Fruit fly (Drosophila melanogaster) whole organism, prepupa: Measurements from ENCODE around the gene ppk20.
A peak's percentile ranks its signal among the peaks of the same experiment; 100 is the strongest.

ENCODE experiments used
- Blimp-1 ChIP-seq: fragments of 200-800 bp; sonication (Bioruptor generic); optimal IDR thresholded peaks from 3 replicates; lab custom pipeline; 2017; ENCODE audit warnings: missing biosample characterization, missing genetic modification characterization, mild to moderate bottlenecking, moderate library complexity, missing genetic modification reagents
- CG10631 ChIP-seq: fragments of 200-800 bp; sonication (Bioruptor generic); optimal IDR thresholded peaks from 2 replicates; lab custom pipeline; 2016; ENCODE audit warnings: missing biosample characterization, missing genetic modification characterization
- CG10669 ChIP-seq: fragments of 200-800 bp; sonication (Bioruptor generic); optimal IDR thresholded peaks from 3 replicates; lab custom pipeline; 2018; ENCODE audit warnings: missing biosample characterization, mild to moderate bottlenecking, missing genetic modification characterization, moderate library complexity
- CG11294 ChIP-seq: fragments of 200-800 bp; sonication (Bioruptor generic); IDR thresholded peaks from 2 replicates; pipeline ENCODE4 v1.3.6; 2022; ENCODE audit warnings: missing biosample characterization, missing genetic modification characterization
- CG11762 ChIP-seq: fragments of 200-800 bp; sonication (Bioruptor generic); optimal IDR thresholded peaks from 3 replicates; lab custom pipeline; 2016; ENCODE audit warnings: missing biosample characterization, missing genetic modification characterization; ENCODE audit not compliant: insufficient read depth
- CG11902 ChIP-seq: fragments of 200-800 bp; sonication (Bioruptor generic); optimal IDR thresholded peaks from 3 replicates; lab custom pipeline; 2016; ENCODE audit warnings: missing biosample characterization, missing genetic modification characterization
- CG15336 ChIP-seq: fragments of 200-800 bp; sonication (Bioruptor generic); IDR thresholded peaks from 2 replicates; pipeline ENCODE4 v1.3.6; 2022; ENCODE audit warnings: missing biosample characterization, missing genetic modification characterization
- CG1621 ChIP-seq: fragments of 200-800 bp; sonication (Bioruptor generic); optimal IDR thresholded peaks from 3 replicates; lab custom pipeline; 2018; ENCODE audit warnings: missing biosample characterization, mild to moderate bottlenecking, missing genetic modification characterization
- CG16779 ChIP-seq: fragments of 200-800 bp; sonication (Bioruptor generic); optimal IDR thresholded peaks from 3 replicates; lab custom pipeline; 2017; ENCODE audit warnings: missing biosample characterization, mild to moderate bottlenecking, missing genetic modification characterization
- CG31627 ChIP-seq: fragments of 200-800 bp; sonication (Bioruptor generic); optimal IDR thresholded peaks from 3 replicates; lab custom pipeline; 2016; ENCODE audit warnings: missing biosample characterization, missing genetic modification characterization
- CG32006 ChIP-seq: fragments of 200-800 bp; sonication (Bioruptor generic); optimal IDR thresholded peaks from 3 replicates; lab custom pipeline; 2017; ENCODE audit warnings: missing biosample characterization, mild to moderate bottlenecking, missing genetic modification characterization
- CG34406 ChIP-seq: fragments of 200-800 bp; sonication (Bioruptor generic); optimal IDR thresholded peaks from 3 replicates; lab custom pipeline; 2016; ENCODE audit warnings: missing biosample characterization, missing genetic modification characterization
- CG6163 ChIP-seq: fragments of 200-800 bp; sonication (Bioruptor generic); IDR thresholded peaks from 3 replicates; pipeline ENCODE4 v1.3.6; 2022; ENCODE audit warnings: missing biosample characterization, missing genetic modification characterization
- CG6792 ChIP-seq: fragments of 200-800 bp; sonication (Bioruptor generic); optimal IDR thresholded peaks from 3 replicates; lab custom pipeline; 2016; ENCODE audit warnings: missing biosample characterization, missing genetic modification characterization
- CG7368 ChIP-seq: fragments of 200-800 bp; sonication (Bioruptor generic); optimal IDR thresholded peaks from 3 replicates; lab custom pipeline; 2016; ENCODE audit warnings: missing biosample characterization, missing genetic modification characterization
- CG8119 ChIP-seq: fragments of 200-800 bp; sonication (Bioruptor generic); IDR thresholded peaks from 3 replicates; pipeline ENCODE4 v1.3.6; 2022; ENCODE audit warnings: missing biosample characterization, missing genetic modification characterization
- CG8319 ChIP-seq: fragments of 200-800 bp; sonication (Bioruptor generic); optimal IDR thresholded peaks from 3 replicates; lab custom pipeline; 2016; ENCODE audit warnings: missing biosample characterization, missing genetic modification characterization
- CG8632 ChIP-seq: fragments of 200-800 bp; sonication (Bioruptor generic); optimal IDR thresholded peaks from 3 replicates; lab custom pipeline; 2016; ENCODE audit warnings: missing biosample characterization, missing genetic modification characterization
- CG9139 ChIP-seq: fragments of 200-800 bp; sonication (Bioruptor generic); optimal IDR thresholded peaks from 3 replicates; lab custom pipeline; 2017; ENCODE audit warnings: missing biosample characterization, mild to moderate bottlenecking, missing genetic modification characterization
- Eip75B ChIP-seq: fragments of 200-800 bp; sonication (Bioruptor generic); optimal IDR thresholded peaks from 3 replicates; lab custom pipeline; 2016; ENCODE audit warnings: missing biosample characterization, missing genetic modification characterization
- Eip93F ChIP-seq: fragments of 200-800 bp; sonication (Bioruptor generic); optimal IDR thresholded peaks from 2 replicates; lab custom pipeline; 2016; ENCODE audit warnings: missing biosample characterization, mild to moderate bottlenecking, missing genetic modification characterization
- Ets21C ChIP-seq: fragments of 200-800 bp; sonication (Bioruptor generic); optimal IDR thresholded peaks from 3 replicates; lab custom pipeline; 2016; ENCODE audit warnings: missing biosample characterization, missing genetic modification characterization
- Ets96B ChIP-seq: fragments of 200-800 bp; optimal IDR thresholded peaks from 2 replicates; lab custom pipeline; 2019; ENCODE audit warnings: missing biosample characterization, mild to moderate bottlenecking, missing genetic modification characterization, moderate library complexity
- Hr38 ChIP-seq: sonication (Bioruptor generic); optimal IDR thresholded peaks from 2 replicates; lab custom pipeline; 2016; ENCODE audit warnings: missing biosample characterization, missing genetic modification characterization
- Hr4 ChIP-seq: fragments of 200-800 bp; sonication (Bioruptor generic); optimal IDR thresholded peaks from 3 replicates; lab custom pipeline; 2016; ENCODE audit warnings: missing biosample characterization, missing genetic modification characterization
- Lpt ChIP-seq: fragments of 200-800 bp; sonication (Bioruptor generic); optimal IDR thresholded peaks from 3 replicates; lab custom pipeline; 2016; ENCODE audit warnings: missing biosample characterization, missing genetic modification characterization
- Met ChIP-seq: fragments of 200-800 bp; sonication (Bioruptor generic); optimal IDR thresholded peaks from 3 replicates; lab custom pipeline; 2016; ENCODE audit warnings: missing biosample characterization, missing genetic modification characterization
- Smox ChIP-seq: fragments of 200-800 bp; sonication (Bioruptor generic); optimal IDR thresholded peaks from 3 replicates; lab custom pipeline; 2016; ENCODE audit warnings: missing biosample characterization, missing genetic modification characterization
- Sox102F ChIP-seq: fragments of 200-800 bp; sonication (Bioruptor generic); optimal IDR thresholded peaks from 2 replicates; lab custom pipeline; 2016; ENCODE audit warnings: missing biosample characterization, mild to moderate bottlenecking, missing genetic modification characterization
- Sox14 ChIP-seq: fragments of 200-800 bp; sonication (Bioruptor generic); optimal IDR thresholded peaks from 3 replicates; lab custom pipeline; 2016; ENCODE audit warnings: missing biosample characterization, missing genetic modification characterization
- Sox15 ChIP-seq: fragments of 200-800 bp; sonication (Bioruptor generic); optimal IDR thresholded peaks from 3 replicates; lab custom pipeline; 2016; ENCODE audit warnings: missing biosample characterization, missing genetic modification characterization
- achi ChIP-seq: fragments of 200-800 bp; sonication (Bioruptor generic); optimal IDR thresholded peaks from 3 replicates; lab custom pipeline; 2016; ENCODE audit warnings: missing biosample characterization, missing genetic modification characterization
- acj6 ChIP-seq: fragments of 200-800 bp; sonication (Bioruptor generic); optimal IDR thresholded peaks from 3 replicates; lab custom pipeline; 2016; ENCODE audit warnings: missing biosample characterization, missing genetic modification characterization
- cyc ChIP-seq: fragments of 200-800 bp; sonication (Bioruptor generic); optimal IDR thresholded peaks from 3 replicates; lab custom pipeline; 2016; ENCODE audit warnings: missing biosample characterization, missing genetic modification characterization
- eg ChIP-seq: fragments of 200-800 bp; sonication (Bioruptor generic); IDR thresholded peaks from 3 replicates; pipeline ENCODE4 v1.3.6; 2022; ENCODE audit warnings: missing biosample characterization, missing genetic modification characterization
- esn ChIP-seq: fragments of 200-800 bp; sonication (Bioruptor generic); optimal IDR thresholded peaks from 2 replicates; lab custom pipeline; 2016; ENCODE audit warnings: missing biosample characterization, mild to moderate bottlenecking, missing genetic modification characterization, moderate library complexity
- fd59A ChIP-seq: fragments of 200-800 bp; sonication (Bioruptor generic); optimal IDR thresholded peaks from 2 replicates; lab custom pipeline; 2017; ENCODE audit warnings: missing biosample characterization, mild to moderate bottlenecking, missing genetic modification characterization, missing genetic modification reagents
- fd85E ChIP-seq: fragments of 200-800 bp; sonication (Bioruptor generic); optimal IDR thresholded peaks from 3 replicates; lab custom pipeline; 2016; ENCODE audit warnings: missing biosample characterization, missing genetic modification characterization
- lz ChIP-seq: fragments of 200-800 bp; sonication (Bioruptor generic); optimal IDR thresholded peaks from 3 replicates; lab custom pipeline; 2016; ENCODE audit warnings: missing biosample characterization, missing genetic modification characterization
- pdm3 ChIP-seq: fragments of 200-800 bp; sonication (Bioruptor generic); optimal IDR thresholded peaks from 3 replicates; lab custom pipeline; 2016; ENCODE audit warnings: missing biosample characterization, missing genetic modification characterization
- salr ChIP-seq, 2 experiments: fragments of 200-800 bp; sonication (Bioruptor generic); optimal IDR thresholded peaks; 3 replicates each; lab custom pipeline; 2016 to 2018; ENCODE audit warnings: missing biosample characterization in 2 of 2, missing genetic modification characterization in 2 of 2, mild to moderate bottlenecking in 1 of 2
- spab ChIP-seq: fragments of 200-800 bp; sonication (Bioruptor generic); optimal IDR thresholded peaks from 2 replicates; lab custom pipeline; 2017; ENCODE audit warnings: missing biosample characterization, mild to moderate bottlenecking, missing genetic modification characterization, missing genetic modification reagents
- svp ChIP-seq: fragments of 200-800 bp; sonication (Bioruptor generic); peaks from one replicate; lab custom pipeline; 2016; ENCODE audit warnings: missing biosample characterization, missing genetic modification characterization
- vri ChIP-seq: fragments of 200-800 bp; sonication (Bioruptor generic); optimal IDR thresholded peaks from 3 replicates; lab custom pipeline; 2016; ENCODE audit warnings: missing biosample characterization, mild to moderate bottlenecking, missing genetic modification characterization

ppk20 gene

dm6 chr3R:29618515-29619157 is 50.0 kb downstream of the ppk20 start, which contains the start of gene CG1907 (continued):
- peak; percentile 96 for TF ChIP-seq esn (GFP tag; lab: Kevin White, UChicago)
- TF ChIP-seq acj6 (GFP tag; lab: Kevin White, UChicago): peak; percentile 97
- peak; percentile 90 for TF ChIP-seq pdm3 (GFP tag; lab: Kevin White, UChicago)
- peak; percentile 98 for TF ChIP-seq achi (GFP tag; lab: Kevin White, UChicago)
- no peak for TF ChIP-seq Hr38 (GFP tag; lab: Kevin White, UChicago)
- peak; percentile 97 for TF ChIP-seq svp (GFP tag; lab: Kevin White, UChicago)
- peak; percentile 86 for TF ChIP-seq vri
- peak; percentile 89 for TF ChIP-seq fd85E (GFP tag; lab: Kevin White, UChicago)
- peak; percentile 97 for TF ChIP-seq CG11762
- peak; percentile 96 for TF ChIP-seq CG8319 (GFP tag; lab: Kevin White, UChicago)
- TF ChIP-seq lz (GFP tag; lab: Kevin White, UChicago): peak; percentile 95
- peak; percentile 84 to 96 for TF ChIP-seq salr (GFP tag; optimal IDR thresholded peaks at IDR 0.05; lab: Kevin White, UChicago)
- peak; percentile 92 for TF ChIP-seq Hr4 (GFP tag; lab: Kevin White, UChicago)
- peak; percentile 95 for TF ChIP-seq spab (GFP tag; lab: Kevin White, UChicago)
- TF ChIP-seq CG11294 (GFP tag; lab: Robert Waterston, UW): peak; percentile 96
- TF ChIP-seq CG34406: peak; percentile 98
- peak; percentile 93 for TF ChIP-seq CG1621 (tag; lab: Kevin White, UChicago)
- peak; percentile 94 for TF ChIP-seq CG7368 (GFP tag; lab: Kevin White, UChicago)
- peak; percentile 95 for TF ChIP-seq cyc (GFP tag; lab: Kevin White, UChicago)
- TF ChIP-seq CG10631: peak; percentile 98
- peak; percentile 98 for TF ChIP-seq CG8632
- peak; percentile 93 for TF ChIP-seq Sox102F (GFP tag; lab: Kevin White, UChicago)

dm6 chr3R:29617709-29618212 is 50.9 kb downstream of the ppk20 start:
- TF ChIP-seq svp (GFP tag; lab: Kevin White, UChicago) (peak; percentile 96), pdm3 (GFP tag; lab: Kevin White, UChicago) (no peak)

dm6 chr3R:29617197-29617596 is 51.5 kb downstream of the ppk20 start:
- no peak for TF ChIP-seq Eip93F
- TF ChIP-seq eg (GFP tag; lab: Robert Waterston, UW): peak; percentile 69
- TF ChIP-seq salr (GFP tag; optimal IDR thresholded peaks at IDR 0.05; lab: Kevin White, UChicago): no peak
- no peak for TF ChIP-seq Blimp-1 (GFP tag; lab: Kevin White, UChicago)
- TF ChIP-seq CG32006 (GFP tag; lab: Kevin White, UChicago): peak; percentile 38
- TF ChIP-seq Ets21C (GFP tag; lab: Kevin White, UChicago): no peak
- TF ChIP-seq Eip75B (GFP tag; lab: Kevin White, UChicago): peak; percentile 37
- TF ChIP-seq CG7368 (GFP tag; lab: Kevin White, UChicago): peak; percentile 9
- TF ChIP-seq CG16779 (tag; lab: Kevin White, UChicago): no peak
- peak; percentile 33 for TF ChIP-seq Sox14 (GFP tag; lab: Kevin White, UChicago)
- peak; percentile 64 for TF ChIP-seq CG15336 (GFP tag; lab: Robert Waterston, UW)
- peak; percentile 53 for TF ChIP-seq pdm3 (GFP tag; lab: Kevin White, UChicago)
- TF ChIP-seq Hr4 (GFP tag; lab: Kevin White, UChicago): peak; percentile 21
- TF ChIP-seq CG8319 (GFP tag; lab: Kevin White, UChicago): peak; percentile 32
- no peak for TF ChIP-seq fd85E (GFP tag; lab: Kevin White, UChicago)
- TF ChIP-seq CG8119: peak; percentile 51; the same call in 1 of the 3 replicates
- TF ChIP-seq CG31627 (GFP tag; lab: Kevin White, UChicago): peak; percentile 20
- peak; percentile 31 for TF ChIP-seq CG10669 (GFP tag; lab: Kevin White, UChicago)
- TF ChIP-seq Ets96B: peak; percentile 61
- no peak for TF ChIP-seq Sox15 (GFP tag; lab: Kevin White, UChicago)
- TF ChIP-seq CG1621 (tag; lab: Kevin White, UChicago): peak; percentile 32
- peak; percentile 49 for TF ChIP-seq Met (GFP tag; lab: Kevin White, UChicago)
- TF ChIP-seq Sox102F (GFP tag; lab: Kevin White, UChicago): peak; percentile 8
- TF ChIP-seq Smox (GFP tag; lab: Kevin White, UChicago): peak; percentile 30
- peak; percentile 51 for TF ChIP-seq CG6792 (GFP tag; lab: Kevin White, UChicago)
- peak; percentile 27 for TF ChIP-seq fd59A
- no peak for TF ChIP-seq CG11762
- TF ChIP-seq Lpt (GFP tag; lab: Kevin White, UChicago): no peak
- peak; percentile 76 for TF ChIP-seq CG6163 (GFP tag; lab: Robert Waterston, UW)
- no peak for TF ChIP-seq CG9139 (GFP tag; lab: Kevin White, UChicago)
- peak; percentile 63 for TF ChIP-seq CG10631
- peak; percentile 48 for TF ChIP-seq acj6 (GFP tag; lab: Kevin White, UChicago)
- TF ChIP-seq CG11902 (GFP tag; lab: Kevin White, UChicago): no peak
- TF ChIP-seq CG11294 (GFP tag; lab: Robert Waterston, UW): peak; percentile 37; the same call in 1 of the 2 replicates
- peak; percentile 33 for TF ChIP-seq lz (GFP tag; lab: Kevin White, UChicago)
- TF ChIP-seq spab (GFP tag; lab: Kevin White, UChicago): no peak
- peak; percentile 31 for TF ChIP-seq CG8632
